Worm (Caenorhabditis elegans) whole organism, midembryonic: ENCODE results near the gene F54F2.7.

ENCODE experiments used
- flt-1 ChIP-seq: fragments of 200-800 bp; sonication (Bioruptor generic); IDR thresholded peaks from 2 replicates; pipeline ENCODE4 v1.3.6; 2022; ENCODE audit warnings: missing genetic modification characterization, missing compliant biosample characterization
- klf-2 ChIP-seq: fragments of 200-800 bp; sonication (Bioruptor generic); conservative IDR thresholded peaks from 2 replicates; pipeline ENCODE4 v1.3.6; 2022; ENCODE audit warnings: missing genetic modification reagents, missing genetic modification characterization, missing compliant biosample characterization
- med-1 ChIP-seq: sonication (generic microtip); optimal IDR thresholded peaks from 2 replicates; lab custom pipeline; 2017; ENCODE audit warnings: missing genetic modification characterization, mild to moderate bottlenecking, missing compliant biosample characterization, antibody characterized with exemption, missing genetic modification reagents; ENCODE audit not compliant: insufficient read depth
- ref-1 ChIP-seq: fragments of 200-800 bp; sonication (Bioruptor generic); conservative IDR thresholded peaks from 2 replicates; pipeline ENCODE4 v1.3.6; 2022; ENCODE audit warnings: missing genetic modification reagents, missing genetic modification characterization, missing compliant biosample characterization
- tab-1 ChIP-seq: fragments of 200-800 bp; sonication (Bioruptor generic); IDR thresholded peaks from 2 replicates; pipeline ENCODE4 v1.3.6; 2022; ENCODE audit warnings: missing genetic modification characterization, missing compliant biosample characterization
- ztf-23 ChIP-seq: fragments of 200-800 bp; sonication (Bioruptor generic); IDR thresholded peaks from 2 replicates; pipeline ENCODE4 v1.3.6; 2022; ENCODE audit warnings: missing genetic modification reagents, missing genetic modification characterization, missing compliant biosample characterization

ce11 chrIII:8780473-8780872 lies 26.7 kb downstream of the F54F2.7 start:
- TF ChIP-seq ref-1 (GFP tag; lab: Robert Waterston, UW), result no peak
- no peak for TF ChIP-seq med-1 (GFP tag; lab: Kevin White, UChicago)
- no peak for TF ChIP-seq flt-1 (GFP tag; lab: Robert Waterston, UW)
- TF ChIP-seq tab-1 (GFP tag; lab: Robert Waterston, UW), result no peak
- no peak for TF ChIP-seq klf-2 (GFP tag; lab: Robert Waterston, UW)
- no peak for TF ChIP-seq ztf-23
